Fruit fly (Drosophila melanogaster): ENCODE measurements around the gene CG4592.

DNA sequence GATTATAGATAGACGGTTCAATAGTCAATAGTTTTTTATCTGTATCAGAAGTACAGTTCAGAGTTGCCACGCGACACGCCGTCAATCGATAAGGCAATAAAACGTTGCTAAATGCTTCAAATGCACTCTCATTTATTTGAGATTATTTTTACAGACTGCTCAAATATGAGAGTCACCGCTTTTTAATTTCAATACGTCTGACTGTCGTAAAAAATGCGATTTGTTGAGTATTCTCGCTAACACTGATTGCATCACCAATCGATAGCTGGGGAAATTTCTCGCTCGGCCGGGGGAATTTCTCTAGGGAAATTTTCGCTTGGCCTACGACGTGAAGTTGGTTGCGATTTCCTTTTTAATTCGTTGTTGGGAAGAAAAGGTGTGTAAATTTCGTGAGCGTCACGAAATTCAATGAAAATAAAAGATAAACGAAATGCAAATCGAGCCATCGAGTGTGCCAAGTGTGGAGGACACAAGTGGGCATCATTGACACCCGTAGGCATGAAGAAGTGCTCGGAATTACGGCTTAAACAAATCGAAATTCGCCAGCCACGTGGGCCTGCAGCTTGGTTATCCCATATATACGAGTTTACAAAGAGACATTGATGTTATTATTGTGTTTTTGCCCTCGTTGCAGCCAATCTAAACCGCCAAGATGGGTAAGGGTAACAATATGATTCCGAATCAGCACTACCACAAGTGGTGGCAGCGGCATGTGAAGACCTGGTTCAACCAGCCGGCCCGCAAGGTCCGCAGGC is 45.7 kb downstream of the CG4592 start, which contains the start of the genes Dref and RpL13:
- peak; percentile 67 for TF ChIP-seq Hr39 (GFP tag; optimal IDR thresholded peaks at IDR 0.05)
- peak; percentile 69 to 93 for TF ChIP-seq ss (GFP tag; optimal IDR thresholded peaks at IDR 0.05)
- no peak for TF ChIP-seq Smox (GFP tag; optimal IDR thresholded peaks at IDR 0.05)
- peak; percentile 81 for TF ChIP-seq CG16779 (tag; optimal IDR thresholded peaks at IDR 0.05)
- TF ChIP-seq CG6854 (GFP tag; optimal IDR thresholded peaks at IDR 0.05): peak; percentile 97
- TF ChIP-seq fd85E (GFP tag; optimal IDR thresholded peaks at IDR 0.05): peak; percentile 82
- TF ChIP-seq OdsH (GFP tag; optimal IDR thresholded peaks at IDR 0.05): peak; percentile 78
- peak; percentile 60 for TF ChIP-seq fd59A (GFP tag; optimal IDR thresholded peaks at IDR 0.05)
- peak; percentile 83 for TF ChIP-seq CG1621 (tag; optimal IDR thresholded peaks at IDR 0.05)

All from whole organism, prepupa.